Fruit fly (Drosophila melanogaster) whole organism, embryonic: ENCODE results near the gene obe.

Experiments used
- Blimp-1 ChIP-seq: fragments of 200-800 bp; sonication (Bioruptor generic); optimal IDR thresholded peaks from 3 replicates; lab custom pipeline; 2018; ENCODE audit warnings: missing biosample characterization, missing genetic modification characterization, mild to moderate bottlenecking, moderate library complexity, missing genetic modification reagents
- CG10462 ChIP-seq: fragments of 200-800 bp; sonication (Bioruptor generic); optimal IDR thresholded peaks from 2 replicates; lab custom pipeline; 2016; ENCODE audit warnings: missing biosample characterization, missing genetic modification characterization
- CG14965 ChIP-seq: fragments of 200-800 bp; sonication (Bioruptor generic); optimal IDR thresholded peaks from 2 replicates; lab custom pipeline; 2016; ENCODE audit warnings: missing biosample characterization, missing genetic modification characterization, borderline replicate concordance
- CG1529 ChIP-seq: fragments of 200-800 bp; sonication (Bioruptor generic); optimal IDR thresholded peaks from 3 replicates; lab custom pipeline; 2018; ENCODE audit warnings: missing biosample characterization, missing genetic modification characterization
- CG15479 ChIP-seq: fragments of 200-800 bp; sonication (Bioruptor generic); optimal IDR thresholded peaks from 3 replicates; lab custom pipeline; 2019; ENCODE audit warnings: missing biosample characterization, mild to moderate bottlenecking, missing genetic modification characterization, moderate library complexity
- CG15601 ChIP-seq: fragments of 200-800 bp; sonication (Bioruptor generic); optimal IDR thresholded peaks from 3 replicates; lab custom pipeline; 2019; ENCODE audit warnings: missing biosample characterization, mild to moderate bottlenecking, missing genetic modification characterization, moderate library complexity
- CG15696 ChIP-seq: fragments of 200-800 bp; sonication (Bioruptor generic); optimal IDR thresholded peaks from 2 replicates; lab custom pipeline; 2019; ENCODE audit warnings: missing biosample characterization, mild to moderate bottlenecking, missing genetic modification characterization, moderate library complexity
- CG16813 ChIP-seq: fragments of 200-800 bp; sonication (Bioruptor generic); IDR thresholded peaks from 3 replicates; pipeline ENCODE4 v1.3.6; 2022; ENCODE audit warnings: missing biosample characterization, missing genetic modification characterization; ENCODE audit not compliant: partially characterized antibody
- CG17361 ChIP-seq: fragments of 200-800 bp; sonication (Bioruptor generic); IDR thresholded peaks from 3 replicates; pipeline ENCODE4 v1.3.6; 2022; ENCODE audit warnings: missing biosample characterization, missing genetic modification characterization
- CG2129 ChIP-seq: fragments of 200-800 bp; sonication (Bioruptor generic); IDR thresholded peaks from 2 replicates; pipeline ENCODE4 v1.3.6; 2022; ENCODE audit warnings: missing biosample characterization, missing genetic modification characterization; ENCODE audit not compliant: partially characterized antibody
- CG6791 ChIP-seq: fragments of 200-800 bp; sonication (Bioruptor generic); IDR thresholded peaks from 3 replicates; pipeline ENCODE4 v1.3.6; 2022; ENCODE audit warnings: missing biosample characterization, missing genetic modification characterization; ENCODE audit not compliant: partially characterized antibody
- CG7271 ChIP-seq: fragments of 200-800 bp; sonication (Bioruptor generic); optimal IDR thresholded peaks from 2 replicates; lab custom pipeline; 2018; ENCODE audit warnings: missing biosample characterization, mild to moderate bottlenecking, missing genetic modification characterization, moderate library complexity
- CG9215 ChIP-seq: fragments of 200-800 bp; sonication (Bioruptor generic); IDR thresholded peaks from 2 replicates; pipeline ENCODE4 v1.3.6; 2022; ENCODE audit warnings: missing biosample characterization, missing genetic modification characterization
- CG9817 ChIP-seq: fragments of 200-800 bp; sonication (Bioruptor generic); optimal IDR thresholded peaks from 2 replicates; lab custom pipeline; 2018; ENCODE audit warnings: missing biosample characterization, mild to moderate bottlenecking, missing genetic modification characterization, moderate library complexity
- CTCF ChIP-seq: fragments of 200-800 bp; sonication (Bioruptor generic); optimal IDR thresholded peaks from 2 replicates; lab custom pipeline; 2017; ENCODE audit warnings: missing biosample characterization, mild to moderate bottlenecking, missing genetic modification characterization, moderate library complexity
- CoRest ChIP-seq: fragments of 200-800 bp; sonication (Bioruptor generic); optimal IDR thresholded peaks from 3 replicates; lab custom pipeline; 2018; ENCODE audit warnings: missing biosample characterization, mild to moderate bottlenecking, missing genetic modification characterization, moderate library complexity
- Deaf1 ChIP-seq: fragments of 200-800 bp; optimal IDR thresholded peaks from 3 replicates; lab custom pipeline; 2019; ENCODE audit warnings: missing biosample characterization, mild to moderate bottlenecking, missing genetic modification characterization, moderate library complexity
- Ets65A ChIP-seq: fragments of 200-800 bp; sonication (Bioruptor generic); peaks from one replicate; lab custom pipeline; 2016; ENCODE audit warnings: missing biosample characterization, missing genetic modification characterization
- Ets97D ChIP-seq: fragments of 200-800 bp; sonication (Bioruptor generic); optimal IDR thresholded peaks from 3 replicates; lab custom pipeline; 2016; ENCODE audit warnings: missing biosample characterization, missing genetic modification characterization
- Lpt ChIP-seq: fragments of >200 bp; optimal IDR thresholded peaks from 2 replicates; lab custom pipeline; 2018; ENCODE audit warnings: missing biosample characterization, missing genetic modification characterization
- Opbp ChIP-seq: fragments of 200-800 bp; sonication (Bioruptor generic); IDR thresholded peaks from 3 replicates; pipeline ENCODE4 v1.3.6; 2022; ENCODE audit warnings: missing biosample characterization, missing genetic modification characterization; ENCODE audit not compliant: partially characterized antibody
- ato ChIP-seq: fragments of 200-800 bp; sonication (Bioruptor generic); IDR thresholded peaks from 2 replicates; pipeline ENCODE4 v1.3.6; 2022; ENCODE audit warnings: missing biosample characterization, missing genetic modification characterization; ENCODE audit not compliant: partially characterized antibody
- btn ChIP-seq: fragments of 200-800 bp; sonication (Bioruptor generic); optimal IDR thresholded peaks from 2 replicates; lab custom pipeline; 2016; ENCODE audit warnings: missing biosample characterization, missing genetic modification characterization
- crc ChIP-seq: fragments of 200-800 bp; sonication (Bioruptor generic); optimal IDR thresholded peaks from 2 replicates; lab custom pipeline; 2016; ENCODE audit warnings: missing biosample characterization, missing genetic modification characterization
- klu ChIP-seq: fragments of 200-800 bp; sonication (Bioruptor generic); IDR thresholded peaks from 2 replicates; pipeline ENCODE4 v1.3.6; 2022; ENCODE audit warnings: missing biosample characterization, missing genetic modification characterization
- lmd ChIP-seq: fragments of 200-800 bp; sonication (Bioruptor generic); IDR thresholded peaks from 2 replicates; pipeline ENCODE4 v1.3.6; 2022; ENCODE audit warnings: missing biosample characterization, missing genetic modification characterization
- mld ChIP-seq: fragments of 200-800 bp; sonication (Bioruptor generic); IDR thresholded peaks from 3 replicates; pipeline ENCODE4 v1.3.6; 2022; ENCODE audit warnings: missing biosample characterization, missing genetic modification characterization; ENCODE audit not compliant: partially characterized antibody
- nmo ChIP-seq: fragments of 200-800 bp; sonication (Bioruptor generic); optimal IDR thresholded peaks from 2 replicates; lab custom pipeline; 2018; ENCODE audit warnings: missing biosample characterization, mild to moderate bottlenecking, missing genetic modification characterization, moderate library complexity
- pfk ChIP-seq: fragments of 200-800 bp; sonication (Bioruptor generic); optimal IDR thresholded peaks from 2 replicates; lab custom pipeline; 2018; ENCODE audit warnings: missing biosample characterization, mild to moderate bottlenecking, missing genetic modification characterization, moderate library complexity
- phol ChIP-seq: fragments of 200-800 bp; sonication (Bioruptor generic); optimal IDR thresholded peaks from 3 replicates; lab custom pipeline; 2018; ENCODE audit warnings: missing biosample characterization, mild to moderate bottlenecking, missing genetic modification characterization, moderate library complexity
- pita ChIP-seq: fragments of 200-800 bp; sonication (Bioruptor generic); optimal IDR thresholded peaks from 2 replicates; lab custom pipeline; 2017; ENCODE audit warnings: missing biosample characterization, mild to moderate bottlenecking, missing genetic modification characterization
- prd ChIP-seq, 3 experiments: fragments of >200 bp in 2 of 3; fragments of 200-800 bp in 1 of 3; sonication (Bioruptor generic) in 1 of 3; optimal IDR thresholded peaks in 2 of 3; IDR thresholded peaks in 1 of 3; 2 replicates in 2 of 3; 3 replicates in 1 of 3; pipeline versions ENCODE4 v1.3.6 to Lab custom; 2017 to 2022; ENCODE audit warnings: missing biosample characterization in 1 of 3, missing genetic modification characterization in 1 of 3
- pros ChIP-seq: fragments of 200-800 bp; sonication (Bioruptor generic); optimal IDR thresholded peaks from 3 replicates; lab custom pipeline; 2019; ENCODE audit warnings: missing biosample characterization, mild to moderate bottlenecking, missing genetic modification characterization, moderate library complexity
- pum ChIP-seq: fragments of 200-800 bp; sonication (Bioruptor generic); optimal IDR thresholded peaks from 2 replicates; lab custom pipeline; 2016; ENCODE audit warnings: missing biosample characterization, missing genetic modification characterization
- sd ChIP-seq: fragments of 200-800 bp; sonication (Bioruptor generic); optimal IDR thresholded peaks from 3 replicates; lab custom pipeline; 2018; ENCODE audit warnings: missing biosample characterization, mild to moderate bottlenecking, missing genetic modification characterization, moderate library complexity
- so ChIP-seq: fragments of 200-800 bp; sonication (Bioruptor generic); IDR thresholded peaks from 3 replicates; pipeline ENCODE4 v1.3.6; 2022; ENCODE audit warnings: missing biosample characterization, missing genetic modification characterization
- stwl ChIP-seq: fragments of 200-800 bp; sonication (Bioruptor generic); optimal IDR thresholded peaks from 3 replicates; lab custom pipeline; 2018; ENCODE audit warnings: missing biosample characterization, mild to moderate bottlenecking, missing genetic modification characterization, moderate library complexity
- tin ChIP-seq: fragments of 200-800 bp; sonication (Bioruptor generic); optimal IDR thresholded peaks from 3 replicates; lab custom pipeline; 2016; ENCODE audit warnings: missing biosample characterization, missing genetic modification characterization
- wdn ChIP-seq: fragments of 200-800 bp; sonication (Bioruptor generic); IDR thresholded peaks from 2 replicates; pipeline ENCODE4 v1.3.6; 2022; ENCODE audit warnings: missing biosample characterization, missing genetic modification characterization
- zen2 ChIP-seq: fragments of 200-800 bp; sonication (Bioruptor generic); IDR thresholded peaks from 3 replicates; pipeline ENCODE4 v1.3.6; 2022; ENCODE audit warnings: missing biosample characterization, missing genetic modification characterization; ENCODE audit not compliant: partially characterized antibody

The obe gene

dm6 chr3R:15475973-15476692 is 9.7 kb upstream of the obe start, which contains the start of gene AdamTS-A (continued):
- TF ChIP-seq sd (tag; lab: Kevin White, UChicago) = peak; percentile 2
- TF ChIP-seq CG15479 (GFP tag; lab: Kevin White, UChicago) = peak; percentile 75
- peak; percentile 77 for TF ChIP-seq Deaf1 (tag; lab: Kevin White, UChicago)
- no peak for TF ChIP-seq stwl
- TF ChIP-seq Opbp (GFP tag; lab: Robert Waterston, UW) = no peak
- TF ChIP-seq zen2 (GFP tag; lab: Robert Waterston, UW) = 0 out of 3 replicates have a peak, but pooled peaks have one; percentile 18
- no peak for TF ChIP-seq CG7271 (tag; lab: Kevin White, UChicago)

dm6 chr3R:15480068-15480467 is 5.8 kb upstream of the obe start:
- TF ChIP-seq so (GFP tag; lab: Robert Waterston, UW) = no peak
- no peak for TF ChIP-seq Lpt (GFP tag; lab: Kevin White, UChicago)
- TF ChIP-seq Blimp-1 (GFP tag; lab: Kevin White, UChicago) = no peak
- no peak for TF ChIP-seq klu (GFP tag; lab: Robert Waterston, UW)
- no peak for TF ChIP-seq tin (GFP tag; lab: Kevin White, UChicago)
- no peak for TF ChIP-seq ato (GFP tag; lab: Robert Waterston, UW)
- no peak for TF ChIP-seq CG15601 (tag; lab: Kevin White, UChicago)
- TF ChIP-seq crc = no peak
- no peak for TF ChIP-seq CG1529 (GFP tag; lab: Kevin White, UChicago)

- TF ChIP-seq CG10462 (GFP tag; lab: Kevin White, UChicago) (no peak), sd (tag; lab: Kevin White, UChicago) (no peak), stwl (peak; percentile 69)
These were observed 4.2 kb upstream of the obe start, which contains the start of gene B9d1 for dm6 chr3R:15481606-15482005. B9d1 (plus strand) TSS chr3R:15481906.

- TF ChIP-seq CG6791 (GFP tag; lab: Robert Waterston, UW) (no peak), CG14965 (GFP tag; lab: Kevin White, UChicago) (no peak), CG17361 (GFP tag; lab: Robert Waterston, UW) (no peak), pfk (no peak), lmd (no peak), btn (no peak), pros (GFP tag; lab: Kevin White, UChicago) (no peak)
These were observed 3.0 kb upstream of the obe start, which contains the start of gene Rh6 for dm6 chr3R:15482858-15483257. Rh6 (plus strand) TSS chr3R:15483158.

dm6 chr3R:15485296-15485695 is 554 bp upstream of the obe start, which contains the start of gene Trissin:
Trissin (minus strand) TSS chr3R:15485396.
- no peak for TF ChIP-seq CG9817
- TF ChIP-seq Ets65A (GFP tag; lab: Kevin White, UChicago) = peak; percentile 89

- TF ChIP-seq CG9215 (GFP tag; lab: Robert Waterston, UW) (no peak), wdn (no peak), mld (GFP tag; lab: Robert Waterston, UW) (no peak), pita (GFP tag; lab: Kevin White, UChicago) (peak; percentile 11), CG16813 (GFP tag; lab: Robert Waterston, UW) (peak; percentile 46; the same call in 1 of the 3 replicates), nmo (peak; percentile 9), so (GFP tag; lab: Robert Waterston, UW) (no peak), prd (optimal IDR thresholded peaks at IDR 0.05; lab: Kevin White, UChicago) (no peak), prd (GFP tag; IDR thresholded peaks at IDR 0.05; lab: Robert Waterston, UW) (no peak), phol (tag; lab: Kevin White, UChicago) (peak; percentile 7), CTCF (GFP tag; lab: Kevin White, UChicago) (peak; percentile 95), CG15696 (tag; lab: Kevin White, UChicago) (peak; percentile 0), Ets97D (GFP tag; lab: Kevin White, UChicago) (peak; percentile 3), CG2129 (GFP tag; lab: Robert Waterston, UW) (no peak), CoRest (tag; lab: Kevin White, UChicago) (peak; percentile 16), pum (GFP tag; lab: Kevin White, UChicago) (no peak)
These were observed 7.4 kb downstream of the obe start for dm6 chr3R:15493211-15493610.
